Worm (Caenorhabditis elegans): ENCODE results near the gene zipt-7.1.

Gene zipt-7.1

ce11 chrIV:17293068-17293467 lies 5.1 kb upstream of the zipt-7.1 start:
- TF ChIP-seq zag-1 (tag; optimal IDR thresholded peaks at IDR 0.05) (no peak), pqm-1 (tag; optimal IDR thresholded peaks at IDR 0.05) (peak; percentile 55), egl-5 (tag; optimal IDR thresholded peaks at IDR 0.05) (no peak), elt-2 (tag; optimal IDR thresholded peaks at IDR 0.05) (peak; percentile 59), mml-1 (tag; optimal IDR thresholded peaks at IDR 0.05) (no peak), aly-2 (tag; optimal IDR thresholded peaks at IDR 0.05) (no peak)

ce11 chrIV:17292350-17292749 lies 4.4 kb upstream of the zipt-7.1 start:
- TF ChIP-seq pqm-1 (tag; optimal IDR thresholded peaks at IDR 0.05) = peak; percentile 72
- no peak for TF ChIP-seq lin-15B (tag; optimal IDR thresholded peaks at IDR 0.05)
- peak; percentile 59 for TF ChIP-seq elt-2 (tag; optimal IDR thresholded peaks at IDR 0.05)

- no peak for TF ChIP-seq nfya-1 (tag; optimal IDR thresholded peaks at IDR 0.05; ENCODE audit: insufficient read depth)
- TF ChIP-seq nhr-23 (tag; optimal IDR thresholded peaks at IDR 0.05) = no peak
- TF ChIP-seq skn-1 (tag; optimal IDR thresholded peaks at IDR 0.05) = no peak
- no peak for TF ChIP-seq egl-27 (tag; optimal IDR thresholded peaks at IDR 0.05)
- no peak for TF ChIP-seq snpc-4 (tag; optimal IDR thresholded peaks at IDR 0.05)
- TF ChIP-seq ceh-9 (tag; optimal IDR thresholded peaks at IDR 0.05) = no peak
- TF ChIP-seq nhr-11 (tag; optimal IDR thresholded peaks at IDR 0.05) = no peak
Observed at ce11 chrIV:17291629-17292199, 3.8 kb upstream of the zipt-7.1 start, which contains the start of the genes T28F3.11 and slc-17.4. TSS of gene T28F3.11 (minus strand) at chrIV:17291679. TSS of gene slc-17.4 (minus strand) at chrIV:17291733.

ce11 chrIV:17285263-17285662 lies 2.7 kb downstream of the zipt-7.1 start:
- TF ChIP-seq ceh-16 (tag; optimal IDR thresholded peaks at IDR 0.05) (no peak), fkh-10 (GFP tag; optimal IDR thresholded peaks at IDR 0.05) (peak; percentile 33), ztf-11 (tag; optimal IDR thresholded peaks at IDR 0.05) (no peak), nhr-28 (tag; optimal IDR thresholded peaks at IDR 0.05) (no peak), ZK546.5 (tag; optimal IDR thresholded peaks at IDR 0.05) (no peak), nhr-23 (tag; optimal IDR thresholded peaks at IDR 0.05) (no peak), skn-1 (tag; optimal IDR thresholded peaks at IDR 0.05) (no peak), nfya-1 (tag; optimal IDR thresholded peaks at IDR 0.05; ENCODE audit: insufficient read depth) (peak; percentile 49), aly-2 (tag; optimal IDR thresholded peaks at IDR 0.05) (no peak), lin-39 (tag; optimal IDR thresholded peaks at IDR 0.05) (peak; percentile 35), elt-2 (tag; optimal IDR thresholded peaks at IDR 0.05) (no peak), jun-1 (tag; optimal IDR thresholded peaks at IDR 0.05) (no peak), zag-1 (tag; optimal IDR thresholded peaks at IDR 0.05) (no peak), unc-39 (tag; optimal IDR thresholded peaks at IDR 0.05) (no peak), nhr-25 (tag; optimal IDR thresholded peaks at IDR 0.05) (no peak), ceh-28 (tag; optimal IDR thresholded peaks at IDR 0.05) (no peak), nhr-237 (tag; optimal IDR thresholded peaks at IDR 0.05) (no peak), nhr-76 (tag; optimal IDR thresholded peaks at IDR 0.05) (no peak), ama-1 (optimal IDR thresholded peaks at IDR 0.05) (no peak), elt-3 (tag; optimal IDR thresholded peaks at IDR 0.05) (no peak), nhr-67 (tag; optimal IDR thresholded peaks at IDR 0.05) (no peak), nhr-12 (tag; optimal IDR thresholded peaks at IDR 0.05) (no peak), hmg-11 (tag; optimal IDR thresholded peaks at IDR 0.05) (no peak), R02D3.7 (tag; optimal IDR thresholded peaks at IDR 0.05) (no peak), elt-1 (tag; optimal IDR thresholded peaks at IDR 0.05) (no peak), egl-27 (tag; optimal IDR thresholded peaks at IDR 0.05) (no peak), ztf-4 (tag; optimal IDR thresholded peaks at IDR 0.05) (no peak), mdl-1 (tag; optimal IDR thresholded peaks at IDR 0.05) (no peak), egl-5 (tag; optimal IDR thresholded peaks at IDR 0.05) (no peak), snpc-4 (tag; optimal IDR thresholded peaks at IDR 0.05) (peak; percentile 29), tbx-2 (tag; optimal IDR thresholded peaks at IDR 0.05) (no peak), pha-4 (tag; optimal IDR thresholded peaks at IDR 0.05) (no peak), lin-15B (tag; optimal IDR thresholded peaks at IDR 0.05) (no peak), eor-1 (tag; optimal IDR thresholded peaks at IDR 0.05) (no peak), unc-62 (GFP tag; optimal IDR thresholded peaks at IDR 0.05) (no peak)

All from whole organism, L3 larva.